Worm (Caenorhabditis elegans): Measurements from ENCODE around the gene srh-4.

Gene srh-4

ce11 chrV:4055025-4055424, 44.8 kb downstream of the srh-4 start, which contains the start of gene djr-1.2:
djr-1.2 (minus strand) TSS chrV:4055125.
- TF ChIP-seq F10B5.3 (tag; optimal IDR thresholded peaks at IDR 0.05), result no peak
- no peak for TF ChIP-seq dmd-6 (GFP tag; IDR thresholded peaks at IDR 0.05)
- TF ChIP-seq fkh-10 (GFP tag; optimal IDR thresholded peaks at IDR 0.05), result no peak
- TF ChIP-seq F37D6.2 (tag; optimal IDR thresholded peaks at IDR 0.05), result no peak
- TF ChIP-seq ZK337.2 (GFP tag; IDR thresholded peaks at IDR 0.05), result no peak
- no peak for TF ChIP-seq ceh-82 (tag; optimal IDR thresholded peaks at IDR 0.05)
- no peak for TF ChIP-seq php-3 (GFP tag; IDR thresholded peaks at IDR 0.05)
- TF ChIP-seq dmd-9 (GFP tag; IDR thresholded peaks at IDR 0.05), result no peak
- no peak for TF ChIP-seq mdl-1 (tag; optimal IDR thresholded peaks at IDR 0.05)
- TF ChIP-seq daf-19 (GFP tag; conservative IDR thresholded peaks at IDR 0.05), result no peak
- no peak for TF ChIP-seq F49E8.2 (tag; optimal IDR thresholded peaks at IDR 0.05; ENCODE audit: borderline replicate concordance)
- no peak for TF ChIP-seq zag-1 (tag; optimal IDR thresholded peaks at IDR 0.05)
- no peak for TF ChIP-seq lin-1 (GFP tag; IDR thresholded peaks at IDR 0.05)
- TF ChIP-seq skn-1 (tag; optimal IDR thresholded peaks at IDR 0.05), result no peak
- TF ChIP-seq hmg-1.1 (GFP tag; IDR thresholded peaks at IDR 0.05), result no peak
- no peak for TF ChIP-seq nhr-25 (tag; optimal IDR thresholded peaks at IDR 0.05; ENCODE audit: borderline replicate concordance, insufficient read depth)
- no peak for TF ChIP-seq mxl-2 (GFP tag; conservative IDR thresholded peaks at IDR 0.05)

- TF ChIP-seq unc-62 (GFP tag; optimal IDR thresholded peaks at IDR 0.05 in 1 of 2) (peak in 1 of 2 experiments; percentile 93), unc-62 (tag; optimal IDR thresholded peaks at IDR 0.05) (no peak), unc-39 (tag; optimal IDR thresholded peaks at IDR 0.05) (no peak)
Measured at ce11 chrV:4056203-4056602, 45.9 kb downstream of the srh-4 start.
